Worm (Caenorhabditis elegans) whole organism, young adult: ENCODE data around the gene F10G7.5.

Source experiments
- B0035.1 ChIP-seq: sonication (generic microtip); optimal IDR thresholded peaks from 2 replicates; lab custom pipeline; 2016; ENCODE audit warnings: missing genetic modification characterization, mild to moderate bottlenecking, missing compliant biosample characterization, missing genotype, missing genetic modification reagents
- C06A6.2 ChIP-seq: fragments of 200-800 bp; sonication (Bioruptor generic); conservative IDR thresholded peaks from 2 replicates; pipeline ENCODE4 v1.3.6; 2022; ENCODE audit warnings: missing genetic modification characterization, missing compliant biosample characterization
- D2030.7 ChIP-seq: fragments of 200-800 bp; sonication (Bioruptor generic); IDR thresholded peaks from 2 replicates; pipeline ENCODE4 v1.3.6; 2022; ENCODE audit warnings: missing genetic modification reagents, missing genetic modification characterization, missing compliant biosample characterization
- F23B12.7 ChIP-seq: sonication (generic microtip); optimal IDR thresholded peaks from 2 replicates; lab custom pipeline; 2017; ENCODE audit warnings: missing genetic modification characterization, mild to moderate bottlenecking, missing compliant biosample characterization, antibody characterized with exemption, moderate library complexity; ENCODE audit not compliant: insufficient read depth
- T07F8.4 ChIP-seq: sonication (generic microtip); optimal IDR thresholded peaks from 2 replicates; lab custom pipeline; 2016; ENCODE audit warnings: mild to moderate bottlenecking, missing genetic modification characterization, moderate library complexity, missing compliant biosample characterization
- Y53G8AR.9 ChIP-seq: fragments of 200-800 bp; sonication (Bioruptor generic); conservative IDR thresholded peaks from 2 replicates; pipeline ENCODE4 v1.3.6; 2022; ENCODE audit warnings: missing genetic modification reagents, missing genetic modification characterization, missing compliant biosample characterization
- Y56A3A.18 ChIP-seq: fragments of 200-800 bp; sonication (Bioruptor generic); IDR thresholded peaks from 2 replicates; pipeline ENCODE4 v1.3.6; 2022; ENCODE audit warnings: missing genetic modification reagents, missing genetic modification characterization, missing compliant biosample characterization
- Y95B8A.8 ChIP-seq: fragments of 200-800 bp; sonication (Bioruptor generic); IDR thresholded peaks from 2 replicates; pipeline ENCODE4 v1.3.6; 2022; ENCODE audit warnings: missing genetic modification reagents, missing genetic modification characterization, missing compliant biosample characterization
- aptf-3 ChIP-seq: fragments of 200-800 bp; sonication (Bioruptor generic); IDR thresholded peaks from 2 replicates; pipeline ENCODE4 v1.3.6; 2022; ENCODE audit warnings: missing genetic modification characterization, missing compliant biosample characterization
- athp-1 ChIP-seq: sonication (generic microtip); optimal IDR thresholded peaks from 2 replicates; lab custom pipeline; 2017; ENCODE audit warnings: mild to moderate bottlenecking, missing genetic modification characterization, missing compliant biosample characterization
- attf-3 ChIP-seq: fragments of 200-800 bp; sonication (Bioruptor generic); conservative IDR thresholded peaks from 2 replicates; pipeline ENCODE4 v1.3.6; 2022; ENCODE audit warnings: missing genetic modification reagents, missing genetic modification characterization, missing compliant biosample characterization
- attf-5 ChIP-seq: fragments of 200-800 bp; sonication (Bioruptor generic); optimal IDR thresholded peaks from 2 replicates; lab custom pipeline; 2018; ENCODE audit warnings: mild to moderate bottlenecking, missing genetic modification characterization, missing compliant biosample characterization
- cebp-1 ChIP-seq, 2 experiments: fragments of 200-800 bp in 1 of 2; sonication (Bioruptor generic) in 1 of 2; sonication (generic microtip) in 1 of 2; IDR thresholded peaks in 1 of 2; optimal IDR thresholded peaks in 1 of 2; 2 replicates each; pipeline versions ENCODE4 v1.3.6 to Lab custom; 2017 to 2022; ENCODE audit warnings: missing compliant biosample characterization in 2 of 2, missing genetic modification characterization in 2 of 2, mild to moderate bottlenecking in 1 of 2, missing genetic modification reagents in 1 of 2, moderate library complexity in 1 of 2
- cebp-2 ChIP-seq: fragments of 200-800 bp; sonication (Bioruptor generic); IDR thresholded peaks from 2 replicates; pipeline ENCODE4 v1.3.6; 2022; ENCODE audit warnings: missing genetic modification characterization, missing compliant biosample characterization
- ceh-100 ChIP-seq: fragments of 200-800 bp; sonication (Bioruptor generic); IDR thresholded peaks from 2 replicates; pipeline ENCODE4 v1.3.6; 2022; ENCODE audit warnings: missing genetic modification reagents, missing genetic modification characterization, missing compliant biosample characterization
- ceh-40 ChIP-seq: fragments of 200-800 bp; sonication (Bioruptor generic); IDR thresholded peaks from 2 replicates; pipeline ENCODE4 v1.3.6; 2022; ENCODE audit warnings: missing genetic modification characterization, missing compliant biosample characterization
- ceh-91 ChIP-seq: fragments of 200-800 bp; sonication (Bioruptor generic); IDR thresholded peaks from 2 replicates; pipeline ENCODE4 v1.3.6; 2022; ENCODE audit warnings: missing genetic modification reagents, missing genetic modification characterization, missing compliant biosample characterization
- dox-1 ChIP-seq: fragments of 200-800 bp; sonication (Bioruptor generic); IDR thresholded peaks from 2 replicates; pipeline ENCODE4 v1.3.6; 2022; ENCODE audit warnings: missing genetic modification reagents, missing genetic modification characterization, missing compliant biosample characterization
- dpff-1 ChIP-seq: sonication (generic microtip); optimal IDR thresholded peaks from 2 replicates; lab custom pipeline; 2017; ENCODE audit warnings: mild to moderate bottlenecking, missing genetic modification characterization, missing compliant biosample characterization
- efl-1 ChIP-seq: fragments of 150-350 bp; optimal IDR thresholded peaks from 2 replicates; lab custom pipeline; 2014; ENCODE audit warnings: missing biosample characterization, missing genetic modification reagents, missing genetic modification characterization
- fkh-3 ChIP-seq: sonication (generic microtip); optimal IDR thresholded peaks from 2 replicates; lab custom pipeline; 2016; ENCODE audit warnings: mild to moderate bottlenecking, missing genetic modification characterization, missing compliant biosample characterization
- him-1 ChIP-seq: sonication (generic microtip); optimal IDR thresholded peaks from 2 replicates; lab custom pipeline; 2016; ENCODE audit warnings: missing genotype, missing genetic modification reagents, missing genetic modification characterization, missing compliant biosample characterization
- hlh-12 ChIP-seq: sonication (generic microtip); optimal IDR thresholded peaks from 2 replicates; lab custom pipeline; 2016; ENCODE audit warnings: missing genetic modification characterization, missing compliant biosample characterization
- hlh-26 ChIP-seq: fragments of 200-800 bp; sonication (Bioruptor generic); conservative IDR thresholded peaks from 2 replicates; pipeline ENCODE4 v1.3.6; 2022; ENCODE audit warnings: missing genetic modification reagents, missing genetic modification characterization, missing compliant biosample characterization
- hmg-20 ChIP-seq: fragments of 200-800 bp; sonication (Bioruptor generic); IDR thresholded peaks from 2 replicates; pipeline ENCODE4 v1.3.6; 2022; ENCODE audit warnings: missing genetic modification reagents, missing genetic modification characterization, missing compliant biosample characterization
- lin-26 ChIP-seq: fragments of 200-800 bp; sonication (Bioruptor generic); IDR thresholded peaks from 2 replicates; pipeline ENCODE4 v1.3.6; 2022; ENCODE audit warnings: missing genetic modification reagents, missing genetic modification characterization, missing compliant biosample characterization
- lin-35 ChIP-seq, 3 experiments: fragments of 150-350 bp in 2 of 3; sonication (generic microtip) in 1 of 3; optimal IDR thresholded peaks; 2 replicates each; lab custom pipeline; 2014 to 2018; ENCODE audit warnings: missing biosample characterization in 3 of 3, missing genetic modification characterization in 3 of 3, missing genetic modification reagents in 3 of 3
- lin-54 ChIP-seq: fragments of 200-800 bp; sonication (Bioruptor generic); optimal IDR thresholded peaks from 2 replicates; lab custom pipeline; 2018; ENCODE audit warnings: mild to moderate bottlenecking, missing genetic modification characterization, missing compliant biosample characterization
- lir-1 ChIP-seq: fragments of 200-800 bp; sonication (Bioruptor generic); conservative IDR thresholded peaks from 2 replicates; pipeline ENCODE4 v1.3.6; 2022; ENCODE audit warnings: missing genetic modification reagents, missing genetic modification characterization, missing compliant biosample characterization
- lsl-1 ChIP-seq: fragments of 200-800 bp; sonication (Bioruptor generic); optimal IDR thresholded peaks from 2 replicates; lab custom pipeline; 2018; ENCODE audit warnings: mild to moderate bottlenecking, missing genetic modification characterization, moderate library complexity, missing compliant biosample characterization
- lsy-27 ChIP-seq: sonication (generic microtip); optimal IDR thresholded peaks from 2 replicates; lab custom pipeline; 2017; ENCODE audit warnings: missing genetic modification characterization, mild to moderate bottlenecking, missing compliant biosample characterization, antibody characterized with exemption, missing genotype, borderline replicate concordance; ENCODE audit not compliant: insufficient read depth
- madf-3 ChIP-seq: fragments of 200-800 bp; sonication (Bioruptor generic); IDR thresholded peaks from 2 replicates; pipeline ENCODE4 v1.3.6; 2022; ENCODE audit warnings: missing genetic modification reagents, missing genetic modification characterization, missing compliant biosample characterization
- madf-6 ChIP-seq: fragments of 200-800 bp; sonication (Bioruptor generic); IDR thresholded peaks from 2 replicates; pipeline ENCODE4 v1.3.6; 2022; ENCODE audit warnings: missing genetic modification reagents, missing genetic modification characterization, missing compliant biosample characterization
- mcd-1 ChIP-seq: fragments of 200-800 bp; sonication (Bioruptor generic); IDR thresholded peaks from 2 replicates; pipeline ENCODE4 v1.3.6; 2022; ENCODE audit warnings: missing genetic modification reagents, missing genetic modification characterization, missing compliant biosample characterization
- mes-4 ChIP-seq: sonication (generic microtip); optimal IDR thresholded peaks from 2 replicates; lab custom pipeline; 2016; ENCODE audit warnings: missing genotype, missing genetic modification characterization, missing compliant biosample characterization
- nfyb-1 ChIP-seq: fragments of 200-800 bp; sonication (Bioruptor generic); IDR thresholded peaks from 2 replicates; pipeline ENCODE4 v1.3.6; 2022; ENCODE audit warnings: missing genetic modification reagents, missing genetic modification characterization, missing compliant biosample characterization
- nhr-120 ChIP-seq: fragments of 200-800 bp; sonication (Bioruptor generic); IDR thresholded peaks from 2 replicates; pipeline ENCODE4 v1.3.6; 2022; ENCODE audit warnings: missing genetic modification characterization, missing compliant biosample characterization
- nhr-80 ChIP-seq: sonication (generic microtip); optimal IDR thresholded peaks from 2 replicates; lab custom pipeline; 2016; ENCODE audit warnings: missing genetic modification characterization, missing compliant biosample characterization
- nhr-90 ChIP-seq: sonication (generic microtip); optimal IDR thresholded peaks from 2 replicates; lab custom pipeline; 2016; ENCODE audit warnings: missing genotype, mild to moderate bottlenecking, missing genetic modification characterization, missing compliant biosample characterization
- pbrm-1 ChIP-seq: fragments of 200-800 bp; sonication (Bioruptor generic); IDR thresholded peaks from 2 replicates; pipeline ENCODE4 v1.3.6; 2022; ENCODE audit warnings: missing genetic modification reagents, missing genetic modification characterization, missing compliant biosample characterization
- snpc-1.1 ChIP-seq: sonication (generic microtip); optimal IDR thresholded peaks from 2 replicates; lab custom pipeline; 2017; ENCODE audit warnings: missing genetic modification characterization, mild to moderate bottlenecking, missing compliant biosample characterization, antibody characterized with exemption, moderate library complexity, missing genotype, missing genetic modification reagents; ENCODE audit not compliant: insufficient read depth
- snpc-1.3 ChIP-seq: sonication (generic microtip); optimal IDR thresholded peaks from 2 replicates; lab custom pipeline; 2017; ENCODE audit warnings: missing genetic modification characterization, mild to moderate bottlenecking, missing compliant biosample characterization, antibody characterized with exemption, moderate library complexity, missing genotype, missing genetic modification reagents; ENCODE audit not compliant: insufficient read depth
- somi-1 ChIP-seq: fragments of 200-800 bp; sonication (Bioruptor generic); optimal IDR thresholded peaks from 2 replicates; lab custom pipeline; 2018; ENCODE audit warnings: mild to moderate bottlenecking, missing genetic modification characterization, missing compliant biosample characterization
- sptf-2 ChIP-seq: fragments of 200-800 bp; sonication (Bioruptor generic); optimal IDR thresholded peaks from 2 replicates; lab custom pipeline; 2018; ENCODE audit warnings: mild to moderate bottlenecking, missing genetic modification characterization, missing compliant biosample characterization
- tbp1 ChIP-seq: fragments of 200-800 bp; sonication (Bioruptor generic); optimal IDR thresholded peaks from 2 replicates; lab custom pipeline; 2018; ENCODE audit warnings: mild to moderate bottlenecking, missing genetic modification characterization, missing compliant biosample characterization
- ztf-18 ChIP-seq: sonication (generic microtip); optimal IDR thresholded peaks from 2 replicates; lab custom pipeline; 2016; ENCODE audit warnings: missing genotype, mild to moderate bottlenecking, missing genetic modification characterization, missing compliant biosample characterization
- ztf-22 ChIP-seq: fragments of 200-800 bp; sonication (Bioruptor generic); optimal IDR thresholded peaks from 2 replicates; lab custom pipeline; 2018; ENCODE audit warnings: mild to moderate bottlenecking, missing genetic modification characterization, moderate library complexity, missing compliant biosample characterization

The F10G7.5 gene

DNA sequence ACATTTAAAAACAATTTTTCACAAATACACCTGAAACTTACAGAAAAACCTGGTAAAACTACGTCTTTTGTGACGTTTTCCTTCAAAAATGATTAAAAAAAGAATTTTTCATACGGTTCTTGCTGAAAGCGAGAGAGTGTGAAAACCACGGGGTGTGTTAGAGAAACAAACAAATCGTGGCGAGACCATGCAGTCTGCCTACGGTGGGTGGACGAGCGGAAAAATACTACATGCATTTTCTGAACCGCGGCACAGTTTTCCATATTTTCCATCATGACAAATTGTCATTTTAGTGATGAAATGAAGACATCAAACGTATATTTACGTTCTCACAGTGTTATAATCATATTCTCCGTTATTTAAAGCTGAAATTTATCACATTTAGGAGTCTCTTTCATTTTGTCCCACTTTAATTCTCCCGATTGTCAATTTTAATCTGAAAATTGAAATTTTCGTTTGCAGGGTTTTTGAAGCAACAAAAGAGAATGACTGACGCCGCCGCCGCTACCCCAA is 13.2 kb downstream of the F10G7.5 start, which contains the start of the genes F10G7.9 and tsn-1 (continued):
- TF ChIP-seq ceh-91 (GFP tag; lab: Robert Waterston, UW) (0 out of 2 replicates have a peak, but pooled peaks have one; percentile 33), somi-1 (GFP tag; lab: Kevin White, UChicago) (no peak), cebp-2 (GFP tag; lab: Robert Waterston, UW) (no peak), attf-5 (GFP tag; lab: Kevin White, UChicago) (peak; percentile 58), lin-54 (peak; percentile 68), efl-1 (GFP tag; lab: Kevin White, UChicago) (peak; percentile 40), ceh-100 (peak; percentile 50; the same call in 1 of the 2 replicates), nfyb-1 (peak; percentile 33; the same call in 1 of the 2 replicates), lsl-1 (peak; percentile 86), hlh-26 (GFP tag; lab: Robert Waterston, UW) (no peak), attf-3 (GFP tag; lab: Robert Waterston, UW) (no peak), T07F8.4 (tag; lab: Kevin White, UChicago) (no peak), lir-1 (no peak), nhr-90 (tag; lab: Kevin White, UChicago) (no peak), B0035.1 (tag; lab: Kevin White, UChicago) (no peak), lsy-27 (tag; lab: Kevin White, UChicago) (no peak), snpc-1.1 (tag; lab: Kevin White, UChicago) (no peak), him-1 (tag; lab: Kevin White, UChicago) (no peak), hmg-20 (no peak), dpff-1 (no peak), ceh-40 (GFP tag; lab: Robert Waterston, UW) (no peak), lin-35 (GFP tag; optimal IDR thresholded peaks at IDR 0.05; lab: Kevin White, UChicago) (peak in 1 of 3 experiments; percentile 27), F23B12.7 (tag; lab: Kevin White, UChicago) (peak; percentile 29), fkh-3 (tag; lab: Kevin White, UChicago) (no peak), dox-1 (peak; percentile 88), madf-3 (no peak), cebp-1 (GFP tag; IDR thresholded peaks at IDR 0.05; lab: Robert Waterston, UW) (no peak), cebp-1 (tag; optimal IDR thresholded peaks at IDR 0.05; lab: Kevin White, UChicago) (peak; percentile 38), madf-6 (GFP tag; lab: Robert Waterston, UW) (peak; percentile 76), Y95B8A.8 (GFP tag; lab: Robert Waterston, UW) (no peak), aptf-3 (GFP tag; lab: Robert Waterston, UW) (no peak), D2030.7 (GFP tag; lab: Robert Waterston, UW) (peak; percentile 41; the same call in 1 of the 2 replicates), nhr-120 (GFP tag; lab: Robert Waterston, UW) (no peak), mcd-1 (peak; percentile 71), ztf-18 (tag; lab: Kevin White, UChicago) (no peak)

DNA sequence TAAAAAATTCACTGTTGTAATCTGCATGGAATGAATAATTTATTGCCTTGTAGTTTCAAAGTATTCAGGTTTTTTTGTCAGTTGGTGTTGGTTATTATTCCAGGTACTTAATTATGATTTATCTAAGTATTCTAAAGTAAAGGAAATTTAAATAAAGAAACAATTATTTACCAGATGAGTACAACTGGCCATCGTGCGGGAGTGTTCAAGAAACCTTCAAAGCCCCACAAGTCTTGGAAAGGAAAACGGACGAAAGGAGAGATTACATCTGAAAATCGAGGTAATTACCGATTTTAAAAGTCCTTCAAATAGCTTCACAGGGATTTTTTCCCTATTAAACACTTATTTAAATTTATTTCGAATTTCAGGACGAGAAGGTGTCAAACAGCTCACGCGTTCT is 16.9 kb downstream of the F10G7.5 start, which contains the start of gene tag-151:
TSS of gene tag-151 (plus strand) at position 158 of the 400 bp plus-strand sequence.
- TF ChIP-seq C06A6.2 (GFP tag; lab: Robert Waterston, UW) (no peak), ceh-91 (GFP tag; lab: Robert Waterston, UW) (no peak), cebp-2 (GFP tag; lab: Robert Waterston, UW) (no peak), tbp1 (no peak), hlh-12 (tag; lab: Kevin White, UChicago) (no peak), attf-3 (GFP tag; lab: Robert Waterston, UW) (no peak), Y56A3A.18 (peak; percentile 73), Y53G8AR.9 (GFP tag; lab: Robert Waterston, UW) (0 out of 2 replicates have a peak, but pooled peaks have one; percentile 61), nhr-80 (tag; lab: Kevin White, UChicago) (no peak), ztf-22 (no peak), athp-1 (tag; lab: Kevin White, UChicago) (peak; percentile 37), snpc-1.3 (tag; lab: Kevin White, UChicago) (no peak), sptf-2 (GFP tag; lab: Kevin White, UChicago) (no peak), lsy-27 (tag; lab: Kevin White, UChicago) (no peak), mes-4 (tag; lab: Kevin White, UChicago) (no peak), lin-54 (peak; percentile 43), lin-26 (GFP tag; lab: Robert Waterston, UW) (no peak), pbrm-1 (GFP tag; lab: Robert Waterston, UW) (no peak)
